Worm (Caenorhabditis elegans) whole organism, early embryonic: ENCODE results near the gene bnc-1.

Experiments
- B0310.2 ChIP-seq: sonication (generic microtip); optimal IDR thresholded peaks from 2 replicates; lab custom pipeline; 2016; ENCODE audit warnings: mild to moderate bottlenecking, missing genetic modification characterization, missing compliant biosample characterization
- F13C5.2 ChIP-seq: sonication (generic microtip); optimal IDR thresholded peaks from 2 replicates; lab custom pipeline; 2017; ENCODE audit warnings: mild to moderate bottlenecking, missing genetic modification characterization, inconsistent platforms, missing compliant biosample characterization
- aly-1 ChIP-seq: sonication (generic microtip); optimal IDR thresholded peaks from 2 replicates; lab custom pipeline; 2016; ENCODE audit warnings: missing genetic modification characterization, missing compliant biosample characterization
- ama-1 ChIP-seq: fragments of 150-350 bp; optimal IDR thresholded peaks from 2 replicates; lab custom pipeline; 2014
- ceh-13 ChIP-seq: fragments of 200-800 bp; sonication (Bioruptor generic); optimal IDR thresholded peaks from 2 replicates; lab custom pipeline; 2018; ENCODE audit warnings: mild to moderate bottlenecking, missing genetic modification characterization, missing compliant biosample characterization
- ceh-36 ChIP-seq: sonication (generic microtip); optimal IDR thresholded peaks from 2 replicates; lab custom pipeline; 2016; ENCODE audit warnings: missing genetic modification characterization, inconsistent platforms, missing compliant biosample characterization
- ets-7 ChIP-seq: sonication (generic microtip); optimal IDR thresholded peaks from 2 replicates; lab custom pipeline; 2016; ENCODE audit warnings: missing genotype, missing genetic modification characterization, missing compliant biosample characterization
- flt-1 ChIP-seq: fragments of 200-800 bp; sonication (Bioruptor generic); IDR thresholded peaks from 2 replicates; pipeline ENCODE4 v1.3.6; 2022; ENCODE audit warnings: missing genetic modification characterization, missing compliant biosample characterization
- hmbx-1 ChIP-seq: sonication (generic microtip); optimal IDR thresholded peaks from 2 replicates; lab custom pipeline; 2016; ENCODE audit warnings: mild to moderate bottlenecking, missing genetic modification characterization, missing compliant biosample characterization
- hmg-4 ChIP-seq: fragments of 200-800 bp; sonication (Bioruptor generic); optimal IDR thresholded peaks from 2 replicates; lab custom pipeline; 2018; ENCODE audit warnings: mild to moderate bottlenecking, missing genetic modification characterization, missing compliant biosample characterization
- hnd-1 ChIP-seq: sonication (generic microtip); optimal IDR thresholded peaks from 2 replicates; lab custom pipeline; 2016; ENCODE audit warnings: missing genetic modification characterization, missing compliant biosample characterization
- pes-1 ChIP-seq: fragments of 200-800 bp; sonication (Bioruptor generic); IDR thresholded peaks from 2 replicates; pipeline ENCODE4 v1.3.6; 2022; ENCODE audit warnings: missing genetic modification reagents, missing genetic modification characterization, missing compliant biosample characterization
- scrt-1 ChIP-seq: fragments of 200-800 bp; sonication (Bioruptor generic); IDR thresholded peaks from 2 replicates; pipeline ENCODE4 v1.3.6; 2022; ENCODE audit warnings: missing genetic modification characterization, missing compliant biosample characterization
- sea-1 ChIP-seq: fragments of 200-800 bp; sonication (Bioruptor generic); conservative IDR thresholded peaks from 2 replicates; pipeline ENCODE4 v1.3.6; 2022; ENCODE audit warnings: missing genetic modification characterization, missing compliant biosample characterization
- tbx-11 ChIP-seq: fragments of 200-800 bp; sonication (Bioruptor generic); IDR thresholded peaks from 2 replicates; pipeline ENCODE4 v1.3.6; 2022; ENCODE audit warnings: missing genetic modification characterization, missing compliant biosample characterization
- tbx-37 ChIP-seq: fragments of 200-800 bp; sonication (Bioruptor generic); conservative IDR thresholded peaks from 2 replicates; pipeline ENCODE4 v1.3.6; 2022; ENCODE audit warnings: missing genetic modification reagents, missing genetic modification characterization, missing compliant biosample characterization
- tra-4 ChIP-seq: sonication (generic microtip); optimal IDR thresholded peaks from 2 replicates; lab custom pipeline; 2017; ENCODE audit warnings: missing genetic modification characterization, missing compliant biosample characterization

bnc-1 gene

DNA sequence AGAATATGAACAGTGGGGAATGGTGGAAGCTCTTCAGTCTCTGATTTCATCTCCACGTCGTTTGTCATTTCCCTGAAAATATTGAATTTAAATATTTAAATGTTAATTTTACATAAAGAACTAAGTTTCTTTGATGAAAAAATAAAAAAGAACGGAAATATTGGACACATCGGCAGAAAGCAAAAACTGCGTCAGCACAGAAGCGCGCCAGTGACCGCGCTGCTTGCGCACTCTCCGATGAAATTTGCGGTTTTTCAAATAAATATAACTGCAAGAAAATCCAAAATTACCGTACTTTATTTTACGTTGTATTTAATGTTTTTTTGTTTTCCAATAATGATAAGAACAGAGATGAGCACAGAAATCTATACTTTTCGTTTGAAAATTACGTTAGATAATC lies 14.7 kb upstream of the bnc-1 start, which contains the start of the genes srpa-68 and srh-16:
srpa-68 (minus strand) TSS at position 72 of the 400 bp plus-strand sequence.
srh-16 (plus strand) TSS at position 275 of the 400 bp plus-strand sequence.
- peak; percentile 39 for TF ChIP-seq hnd-1 (tag; lab: Kevin White, UChicago)
- TF ChIP-seq hmg-4 (GFP tag; lab: Kevin White, UChicago): peak; percentile 70
- TF ChIP-seq tbx-11 (GFP tag; lab: Robert Waterston, UW): peak; percentile 42; the same call in 1 of the 2 replicates
- no peak for TF ChIP-seq ceh-13
- no peak for TF ChIP-seq sea-1 (GFP tag; lab: Robert Waterston, UW)
- 0 out of 2 replicates have a peak, but pooled peaks have one; percentile 17 for TF ChIP-seq tbx-37 (GFP tag; lab: Robert Waterston, UW)
- peak; percentile 29 for TF ChIP-seq ceh-36 (tag; lab: Kevin White, UChicago)
- peak; percentile 28 for TF ChIP-seq B0310.2 (tag; lab: Kevin White, UChicago)
- TF ChIP-seq flt-1 (GFP tag; lab: Robert Waterston, UW): peak; percentile 74
- TF ChIP-seq aly-1 (tag; lab: Kevin White, UChicago): no peak
- TF ChIP-seq tra-4: no peak
- TF ChIP-seq ama-1 (lab: Kevin White, UChicago): no peak
- TF ChIP-seq hmbx-1 (tag; lab: Kevin White, UChicago): no peak
- TF ChIP-seq F13C5.2: peak; percentile 89
- TF ChIP-seq scrt-1: 0 out of 2 replicates have a peak, but pooled peaks have one; percentile 56
- peak; percentile 80 for TF ChIP-seq pes-1 (GFP tag; lab: Robert Waterston, UW)

DNA sequence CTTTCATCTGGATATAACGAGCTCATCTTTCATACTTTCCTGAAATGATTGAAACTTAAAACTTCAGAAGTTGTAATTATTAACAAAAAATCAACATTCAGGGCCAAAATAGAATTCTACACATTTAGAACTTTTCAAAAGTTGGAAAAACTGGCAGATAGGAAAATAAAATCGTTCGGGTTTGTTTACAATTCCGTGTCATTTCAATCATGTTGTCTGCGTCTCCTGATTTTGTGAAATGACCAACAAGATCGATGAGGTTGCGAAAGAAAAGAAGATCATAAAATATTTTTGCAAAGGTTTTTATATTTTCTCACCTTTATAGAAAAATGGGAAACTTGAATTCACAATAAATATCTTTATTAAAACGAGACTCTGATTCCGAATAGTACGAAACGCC lies 11.7 kb upstream of the bnc-1 start, which contains the start of gene rskd-1:
rskd-1 (minus strand) TSS at position 39 of the 400 bp plus-strand sequence.
- TF ChIP-seq ceh-13 (no peak), hmbx-1 (tag; lab: Kevin White, UChicago) (no peak), sea-1 (GFP tag; lab: Robert Waterston, UW) (no peak), ets-7 (tag; lab: Kevin White, UChicago) (no peak), aly-1 (tag; lab: Kevin White, UChicago) (no peak), tra-4 (no peak), pes-1 (GFP tag; lab: Robert Waterston, UW) (no peak), hmg-4 (GFP tag; lab: Kevin White, UChicago) (no peak), tbx-37 (GFP tag; lab: Robert Waterston, UW) (no peak), scrt-1 (no peak), ama-1 (lab: Kevin White, UChicago) (no peak), ceh-36 (tag; lab: Kevin White, UChicago) (no peak)

ce11 chrV:12287667-12288066 lies 10.8 kb upstream of the bnc-1 start:
- TF ChIP-seq tra-4 (no peak), ets-7 (tag; lab: Kevin White, UChicago) (no peak), flt-1 (GFP tag; lab: Robert Waterston, UW) (no peak), hmg-4 (GFP tag; lab: Kevin White, UChicago) (no peak), B0310.2 (tag; lab: Kevin White, UChicago) (no peak), tbx-11 (GFP tag; lab: Robert Waterston, UW) (no peak), sea-1 (GFP tag; lab: Robert Waterston, UW) (no peak), ceh-13 (no peak), F13C5.2 (no peak), ama-1 (lab: Kevin White, UChicago) (no peak), tbx-37 (GFP tag; lab: Robert Waterston, UW) (no peak), ceh-36 (tag; lab: Kevin White, UChicago) (no peak), hnd-1 (tag; lab: Kevin White, UChicago) (no peak), scrt-1 (no peak), pes-1 (GFP tag; lab: Robert Waterston, UW) (no peak), aly-1 (tag; lab: Kevin White, UChicago) (no peak), hmbx-1 (tag; lab: Kevin White, UChicago) (no peak)

ce11 chrV:12283187-12283586 lies 6.3 kb upstream of the bnc-1 start, which contains the start of gene F55C5.10:
Gene F55C5.10, plus strand, starts transcription at chrV:12283487.
- TF ChIP-seq F13C5.2 (no peak), aly-1 (tag; lab: Kevin White, UChicago) (no peak), ceh-13 (no peak), pes-1 (GFP tag; lab: Robert Waterston, UW) (no peak), ets-7 (tag; lab: Kevin White, UChicago) (no peak), flt-1 (GFP tag; lab: Robert Waterston, UW) (no peak), hmbx-1 (tag; lab: Kevin White, UChicago) (no peak), sea-1 (GFP tag; lab: Robert Waterston, UW) (no peak), scrt-1 (no peak), tra-4 (no peak), tbx-37 (GFP tag; lab: Robert Waterston, UW) (no peak), hnd-1 (tag; lab: Kevin White, UChicago) (no peak), B0310.2 (tag; lab: Kevin White, UChicago) (no peak)

DNA sequence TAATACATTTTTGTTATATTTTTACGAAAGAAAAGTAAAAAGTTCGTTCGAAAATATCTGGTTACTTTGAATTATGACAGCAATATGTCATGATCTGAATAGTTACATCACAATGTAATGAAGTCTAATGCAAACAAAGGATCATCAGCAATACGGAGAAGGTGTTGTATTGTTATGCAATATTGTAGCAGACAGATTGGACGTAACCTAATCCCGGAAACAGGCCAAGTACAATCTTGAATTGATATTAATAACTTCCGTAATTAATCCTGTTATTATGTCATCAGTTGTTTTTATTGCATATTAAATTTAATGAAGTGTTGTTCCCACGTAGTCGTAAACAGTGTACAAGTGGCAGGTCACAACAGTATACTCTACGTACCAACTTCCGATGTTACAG lies 4.7 kb upstream of the bnc-1 start:
- peak; percentile 3 for TF ChIP-seq ceh-36 (tag; lab: Kevin White, UChicago)
- TF ChIP-seq aly-1 (tag; lab: Kevin White, UChicago): no peak
- TF ChIP-seq tra-4: no peak
- no peak for TF ChIP-seq B0310.2 (tag; lab: Kevin White, UChicago)
- TF ChIP-seq tbx-37 (GFP tag; lab: Robert Waterston, UW): no peak
- TF ChIP-seq scrt-1: no peak

- TF ChIP-seq scrt-1: no peak
- TF ChIP-seq ama-1 (lab: Kevin White, UChicago): no peak
- TF ChIP-seq aly-1 (tag; lab: Kevin White, UChicago): no peak
- TF ChIP-seq F13C5.2: no peak
- TF ChIP-seq tra-4: no peak
- TF ChIP-seq pes-1 (GFP tag; lab: Robert Waterston, UW): no peak
- no peak for TF ChIP-seq tbx-11 (GFP tag; lab: Robert Waterston, UW)
- TF ChIP-seq ceh-13: no peak
- TF ChIP-seq sea-1 (GFP tag; lab: Robert Waterston, UW): no peak
- no peak for TF ChIP-seq hmg-4 (GFP tag; lab: Kevin White, UChicago)
- no peak for TF ChIP-seq tbx-37 (GFP tag; lab: Robert Waterston, UW)
- TF ChIP-seq ets-7 (tag; lab: Kevin White, UChicago): no peak
- no peak for TF ChIP-seq flt-1 (GFP tag; lab: Robert Waterston, UW)
These were observed 1.1 kb downstream of the bnc-1 start for ce11 chrV:12275714-12276113.

- TF ChIP-seq ceh-36 (tag; lab: Kevin White, UChicago): no peak
- TF ChIP-seq ama-1 (lab: Kevin White, UChicago): no peak
These were observed 5.4 kb downstream of the bnc-1 start, which contains the start of the genes tsfm-1 and capg-2 for ce11 chrV:12271495-12271894. Gene tsfm-1, minus strand, starts transcription at chrV:12271551. Gene capg-2, plus strand, starts transcription at chrV:12271873.
